Worm (Caenorhabditis elegans): ENCODE results near the gene F01F1.2.
A peak's percentile ranks its signal among the peaks of the same experiment; 100 is the strongest.

F01F1.2 gene

DNA sequence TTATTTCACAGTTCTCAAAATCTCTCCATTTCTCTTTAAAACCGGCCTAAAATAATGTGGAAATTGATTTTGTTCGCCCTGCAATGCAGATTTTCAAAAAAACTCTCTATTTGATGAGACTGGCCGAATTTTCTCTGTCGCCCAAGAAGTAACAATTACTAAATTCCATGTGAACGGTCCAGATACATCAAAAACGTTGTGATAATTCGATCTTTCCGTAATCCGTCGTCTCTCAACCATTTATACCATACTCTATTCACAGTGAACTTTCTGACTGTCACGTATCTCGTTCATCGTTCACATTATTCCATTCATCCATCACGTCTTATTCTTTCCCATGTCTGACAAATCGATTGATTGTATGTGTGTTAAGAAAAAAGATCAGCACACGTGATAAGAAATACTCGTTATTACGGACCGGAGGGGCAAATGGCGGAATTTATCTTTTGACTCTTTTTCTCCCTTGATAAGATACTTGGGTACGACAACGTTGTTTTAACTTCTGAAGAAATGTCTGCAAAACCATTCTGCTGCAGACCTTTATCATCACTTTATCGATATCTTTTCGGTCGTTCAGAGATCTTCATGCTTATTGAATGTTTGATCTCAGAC is 42.8 kb downstream of the F01F1.2 start (continued):
- no peak for TF ChIP-seq unc-86 (tag; optimal IDR thresholded peaks at IDR 0.05)
- no peak for TF ChIP-seq nhr-77 (tag; optimal IDR thresholded peaks at IDR 0.05)
- no peak for TF ChIP-seq ceh-8 (GFP tag; optimal IDR thresholded peaks at IDR 0.05)

DNA sequence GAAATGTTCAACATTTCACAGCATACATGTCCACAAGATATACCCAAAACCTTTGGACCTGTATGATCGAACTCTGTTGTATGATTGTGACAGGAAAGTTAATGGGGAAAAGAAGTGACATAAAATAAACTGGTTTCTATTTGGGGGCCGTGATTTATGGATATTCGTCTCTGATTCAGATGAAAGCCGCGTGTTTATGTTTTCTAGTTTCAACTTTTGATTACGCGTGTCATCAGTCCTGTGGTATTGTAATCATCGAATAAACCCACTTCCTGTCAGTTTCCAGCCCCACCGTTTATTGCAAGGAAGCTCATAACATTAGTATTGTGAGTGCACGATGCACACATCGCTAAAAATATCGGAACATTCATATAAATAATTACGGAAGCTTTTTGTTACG is 43.9 kb downstream of the F01F1.2 start:
- TF ChIP-seq elt-3 (tag; optimal IDR thresholded peaks at IDR 0.05), result peak in 2 of 6 experiments; percentile 45 to 73
- TF ChIP-seq nhr-19 (GFP tag; conservative IDR thresholded peaks at IDR 0.05), result peak; percentile 76
- peak; percentile 74 for TF ChIP-seq nhr-71 (tag; optimal IDR thresholded peaks at IDR 0.05)
- no peak for TF ChIP-seq unc-130 (tag; optimal IDR thresholded peaks at IDR 0.05)
- TF ChIP-seq irx-1 (tag; optimal IDR thresholded peaks at IDR 0.05), result no peak
- TF ChIP-seq xbp-1 (tag; optimal IDR thresholded peaks at IDR 0.05), result no peak
- TF ChIP-seq snu-23 (GFP tag; optimal IDR thresholded peaks at IDR 0.05), result peak; percentile 63
- TF ChIP-seq lin-35 (GFP tag; optimal IDR thresholded peaks at IDR 0.05), result peak in 1 of 2 experiments; percentile 40
- TF ChIP-seq grh-1 (GFP tag; IDR thresholded peaks at IDR 0.05), result peak; percentile 90
- TF ChIP-seq nhr-90 (tag; optimal IDR thresholded peaks at IDR 0.05; ENCODE audit: poor library complexity), result peak; percentile 65
- no peak for TF ChIP-seq ceh-90 (tag; optimal IDR thresholded peaks at IDR 0.05)
- TF ChIP-seq lir-3 (tag; optimal IDR thresholded peaks at IDR 0.05; ENCODE audit: poor library complexity), result peak; percentile 5
- peak; percentile 89 for TF ChIP-seq nhr-85 (tag)
- TF ChIP-seq blmp-1 (tag; optimal IDR thresholded peaks at IDR 0.05), result peak; percentile 71
- TF ChIP-seq nhr-20 (tag; optimal IDR thresholded peaks at IDR 0.05), result peak; percentile 78
- TF ChIP-seq nhr-28 (tag; optimal IDR thresholded peaks at IDR 0.05), result no peak
- TF ChIP-seq tbx-2 (tag; optimal IDR thresholded peaks at IDR 0.05), result peak; percentile 34
- no peak for TF ChIP-seq C04F5.9 (tag; optimal IDR thresholded peaks at IDR 0.05)
- no peak for TF ChIP-seq aha-1 (tag; optimal IDR thresholded peaks at IDR 0.05)
- TF ChIP-seq efl-1 (optimal IDR thresholded peaks at IDR 0.05), result no peak
- TF ChIP-seq efl-1 (GFP tag; optimal IDR thresholded peaks at IDR 0.05 in 1 of 2), result peak in 1 of 2 experiments; percentile 91
- peak; percentile 59 for TF ChIP-seq lin-14 (GFP tag; optimal IDR thresholded peaks at IDR 0.05)
- TF ChIP-seq mdl-1 (tag; optimal IDR thresholded peaks at IDR 0.05), result peak in 1 of 2 experiments; percentile 52

DNA sequence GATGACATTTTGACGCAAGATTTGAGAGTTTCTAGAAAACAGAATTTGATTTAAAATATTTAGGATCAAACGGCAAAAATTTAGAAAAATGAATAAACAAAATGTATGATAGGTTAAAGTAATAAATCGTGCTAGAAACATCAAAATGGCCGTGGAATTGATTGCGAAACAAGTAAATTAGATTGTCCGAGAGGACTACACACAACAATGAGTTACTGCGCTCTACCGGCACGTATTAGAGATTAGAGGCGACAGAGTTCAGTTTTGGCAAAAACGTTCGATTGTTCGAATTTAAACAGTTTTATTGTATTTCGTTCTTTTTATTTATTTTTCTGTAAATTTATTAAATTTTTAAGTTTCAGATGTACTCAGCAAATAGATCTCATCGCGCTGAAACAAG is 47.4 kb downstream of the F01F1.2 start, which contains the start of the genes dnc-2 and bcl-7:
dnc-2 (minus strand) TSS at position 33 of the 400 bp plus-strand sequence.
bcl-7 (plus strand) TSS at position 363 of the 400 bp plus-strand sequence.
- TF ChIP-seq C04F5.9 (tag; optimal IDR thresholded peaks at IDR 0.05) (peak; percentile 2), mef-2 (tag; optimal IDR thresholded peaks at IDR 0.05) (no peak), C34B4.2 (tag; optimal IDR thresholded peaks at IDR 0.05) (no peak), pqm-1 (tag; optimal IDR thresholded peaks at IDR 0.05) (no peak), aly-2 (tag; optimal IDR thresholded peaks at IDR 0.05) (no peak), ceh-90 (tag; optimal IDR thresholded peaks at IDR 0.05) (no peak), ceh-8 (GFP tag; optimal IDR thresholded peaks at IDR 0.05) (no peak), ces-1 (GFP tag; optimal IDR thresholded peaks at IDR 0.05) (no peak), unc-130 (tag; optimal IDR thresholded peaks at IDR 0.05) (no peak), snu-23 (GFP tag; optimal IDR thresholded peaks at IDR 0.05) (peak; percentile 75), efl-3 (GFP tag; optimal IDR thresholded peaks at IDR 0.05) (no peak), rnt-1 (tag; optimal IDR thresholded peaks at IDR 0.05) (peak; percentile 66), nhr-90 (tag; optimal IDR thresholded peaks at IDR 0.05; ENCODE audit: poor library complexity) (peak; percentile 31), lsy-2 (tag; optimal IDR thresholded peaks at IDR 0.05) (peak; percentile 56 to 78), hpl-2 (GFP tag; optimal IDR thresholded peaks at IDR 0.05) (no peak), grh-1 (GFP tag; IDR thresholded peaks at IDR 0.05) (no peak), dsc-1 (tag; optimal IDR thresholded peaks at IDR 0.05) (peak; percentile 60), hlh-17 (GFP tag; optimal IDR thresholded peaks at IDR 0.05; ENCODE audit: borderline replicate concordance) (no peak), alr-1 (tag; optimal IDR thresholded peaks at IDR 0.05; ENCODE audit: borderline replicate concordance) (no peak), mdl-1 (tag; optimal IDR thresholded peaks at IDR 0.05) (peak in 1 of 2 experiments; percentile 21), nhr-237 (tag; optimal IDR thresholded peaks at IDR 0.05) (no peak), snpc-4 (tag; optimal IDR thresholded peaks at IDR 0.05) (no peak), lin-39 (tag; optimal IDR thresholded peaks at IDR 0.05) (no peak), pax-3 (tag; optimal IDR thresholded peaks at IDR 0.05) (no peak), vab-15 (tag; optimal IDR thresholded peaks at IDR 0.05) (no peak), lin-14 (GFP tag; optimal IDR thresholded peaks at IDR 0.05) (peak; percentile 89), irx-1 (tag; optimal IDR thresholded peaks at IDR 0.05) (no peak), ceh-63 (GFP tag; optimal IDR thresholded peaks at IDR 0.05) (no peak), nhr-11 (tag; optimal IDR thresholded peaks at IDR 0.05) (no peak), sptf-1 (tag; optimal IDR thresholded peaks at IDR 0.05) (no peak), nhr-76 (tag; optimal IDR thresholded peaks at IDR 0.05) (no peak), elt-2 (tag; optimal IDR thresholded peaks at IDR 0.05) (peak; percentile 16)
